Fruit fly (Drosophila melanogaster) whole organism, embryonic: ENCODE measurements around the gene His3.3A.

Experiments used
- CG10431 ChIP-seq: fragments of 200-800 bp; sonication (Bioruptor generic); optimal IDR thresholded peaks from 3 replicates; lab custom pipeline; 2018; ENCODE audit warnings: missing biosample characterization, mild to moderate bottlenecking, missing genetic modification characterization
- CG14050 ChIP-seq: fragments of 200-800 bp; sonication (Bioruptor generic); IDR thresholded peaks from 3 replicates; pipeline ENCODE4 v1.3.6; 2022; ENCODE audit warnings: missing biosample characterization, missing genetic modification characterization
- CG16779 ChIP-seq: fragments of 200-800 bp; sonication (Bioruptor generic); IDR thresholded peaks from 2 replicates; pipeline ENCODE4 v1.3.6; 2022; ENCODE audit warnings: missing biosample characterization, missing genetic modification characterization
- CG17568 ChIP-seq: fragments of 200-800 bp; sonication (Bioruptor generic); optimal IDR thresholded peaks from 2 replicates; lab custom pipeline; 2018; ENCODE audit warnings: missing biosample characterization, mild to moderate bottlenecking, missing genetic modification characterization, moderate library complexity
- CG18476 ChIP-seq: fragments of 200-800 bp; sonication (Bioruptor generic); optimal IDR thresholded peaks from 2 replicates; lab custom pipeline; 2016; ENCODE audit warnings: missing biosample characterization, mild to moderate bottlenecking, missing genetic modification characterization
- CG2712 ChIP-seq: fragments of 200-800 bp; optimal IDR thresholded peaks from 3 replicates; lab custom pipeline; 2019; ENCODE audit warnings: missing biosample characterization, mild to moderate bottlenecking, missing genetic modification characterization, moderate library complexity
- CG30403 ChIP-seq: fragments of 200-800 bp; sonication (Bioruptor generic); optimal IDR thresholded peaks from 3 replicates; lab custom pipeline; 2016; ENCODE audit warnings: missing biosample characterization, missing genetic modification characterization
- CG31224 ChIP-seq: fragments of 200-800 bp; sonication (Bioruptor generic); IDR thresholded peaks from 2 replicates; pipeline ENCODE4 v1.3.6; 2022; ENCODE audit warnings: missing biosample characterization, missing genetic modification characterization
- CG3163 ChIP-seq: fragments of 200-800 bp; sonication (Bioruptor generic); optimal IDR thresholded peaks from 3 replicates; lab custom pipeline; 2016; ENCODE audit warnings: missing biosample characterization, missing genetic modification characterization
- CG33557 ChIP-seq: fragments of 200-800 bp; sonication (Bioruptor generic); optimal IDR thresholded peaks from 2 replicates; lab custom pipeline; 2019; ENCODE audit warnings: missing biosample characterization, mild to moderate bottlenecking, missing genetic modification characterization, moderate library complexity
- CG3838 ChIP-seq: fragments of 200-800 bp; sonication (Bioruptor generic); optimal IDR thresholded peaks from 3 replicates; lab custom pipeline; 2016; ENCODE audit warnings: missing biosample characterization, missing genetic modification characterization
- CG42726 ChIP-seq: fragments of 200-800 bp; sonication (Bioruptor generic); IDR thresholded peaks from 2 replicates; pipeline ENCODE4 v1.3.6; 2022; ENCODE audit warnings: missing biosample characterization, missing genetic modification characterization; ENCODE audit not compliant: partially characterized antibody
- CG4820 ChIP-seq: fragments of 200-800 bp; sonication (Bioruptor generic); optimal IDR thresholded peaks from 3 replicates; lab custom pipeline; 2016; ENCODE audit warnings: missing biosample characterization, missing genetic modification characterization
- CG6254 ChIP-seq: fragments of 200-800 bp; sonication (Bioruptor generic); optimal IDR thresholded peaks from 3 replicates; lab custom pipeline; 2017; ENCODE audit warnings: mild to moderate bottlenecking, missing biosample characterization, missing genetic modification reagents, missing genetic modification characterization
- CG7839 ChIP-seq: fragments of 200-800 bp; sonication (Bioruptor generic); optimal IDR thresholded peaks from 3 replicates; lab custom pipeline; 2018; ENCODE audit warnings: missing biosample characterization, mild to moderate bottlenecking, missing genetic modification characterization, moderate library complexity
- CG9215 ChIP-seq: fragments of 200-800 bp; sonication (Bioruptor generic); IDR thresholded peaks from 2 replicates; pipeline ENCODE4 v1.3.6; 2022; ENCODE audit warnings: missing biosample characterization, missing genetic modification characterization
- CG9437 ChIP-seq: fragments of 200-800 bp; sonication (Bioruptor generic); optimal IDR thresholded peaks from 2 replicates; lab custom pipeline; 2018; ENCODE audit warnings: missing biosample characterization, mild to moderate bottlenecking, missing genetic modification characterization
- CG9876 ChIP-seq: fragments of 200-800 bp; sonication (Bioruptor generic); optimal IDR thresholded peaks from 2 replicates; lab custom pipeline; 2016; ENCODE audit warnings: missing biosample characterization, missing genetic modification characterization
- Hsf ChIP-seq: fragments of 200-800 bp; sonication (Bioruptor generic); optimal IDR thresholded peaks from 3 replicates; lab custom pipeline; 2016; ENCODE audit warnings: missing biosample characterization, missing genetic modification characterization
- Lpt ChIP-seq: fragments of >200 bp; optimal IDR thresholded peaks from 2 replicates; lab custom pipeline; 2018; ENCODE audit warnings: missing biosample characterization, missing genetic modification characterization
- Max ChIP-seq: fragments of 200-800 bp; sonication (Bioruptor generic); optimal IDR thresholded peaks from 2 replicates; lab custom pipeline; 2016; ENCODE audit warnings: missing biosample characterization, mild to moderate bottlenecking, missing genetic modification characterization
- Mes4 ChIP-seq: fragments of 200-800 bp; sonication (Bioruptor generic); optimal IDR thresholded peaks from 2 replicates; lab custom pipeline; 2016; ENCODE audit warnings: missing biosample characterization, missing genetic modification characterization
- NfI ChIP-seq: fragments of 200-800 bp; sonication (Bioruptor generic); optimal IDR thresholded peaks from 3 replicates; lab custom pipeline; 2018; ENCODE audit warnings: missing biosample characterization, mild to moderate bottlenecking, missing genetic modification characterization, moderate library complexity
- PHDP ChIP-seq: fragments of 200-800 bp; sonication (Bioruptor generic); optimal IDR thresholded peaks from 3 replicates; lab custom pipeline; 2018; ENCODE audit warnings: missing biosample characterization, mild to moderate bottlenecking, missing genetic modification characterization, moderate library complexity
- Ravus ChIP-seq: fragments of 200-800 bp; sonication (Bioruptor generic); IDR thresholded peaks from 2 replicates; pipeline ENCODE4 v1.3.6; 2022; ENCODE audit warnings: missing biosample characterization, missing genetic modification characterization
- Stat92E ChIP-seq, 3 experiments: fragments of >200 bp in 2 of 3; fragments of 200-800 bp in 1 of 3; sonication (Bioruptor generic) in 1 of 3; optimal IDR thresholded peaks; 2 replicates each; lab custom pipeline; 2017 to 2019; ENCODE audit warnings: missing biosample characterization in 3 of 3, missing genetic modification characterization in 3 of 3, mild to moderate bottlenecking in 1 of 3, moderate library complexity in 1 of 3
- Trl ChIP-seq, 3 experiments: fragments of >200 bp in 2 of 3; fragments of 200-800 bp in 1 of 3; sonication (Bioruptor generic) in 1 of 3; optimal IDR thresholded peaks; 2 replicates in 1 of 3; 3 replicates in 2 of 3; lab custom pipeline; 2016 to 2017; ENCODE audit warnings: missing biosample characterization in 1 of 3, missing genetic modification characterization in 1 of 3
- YL-1 ChIP-seq: fragments of 200-800 bp; sonication (Bioruptor generic); optimal IDR thresholded peaks from 3 replicates; lab custom pipeline; 2017; ENCODE audit warnings: missing biosample characterization, mild to moderate bottlenecking, missing genetic modification characterization
- bab2 ChIP-seq: fragments of 200-800 bp; sonication (Bioruptor generic); optimal IDR thresholded peaks from 2 replicates; lab custom pipeline; 2016; ENCODE audit warnings: missing biosample characterization, missing genetic modification characterization
- dati ChIP-seq: fragments of 200-800 bp; sonication (Bioruptor generic); IDR thresholded peaks from 2 replicates; pipeline ENCODE4 v1.3.6; 2022; ENCODE audit warnings: missing biosample characterization, missing genetic modification characterization
- exex ChIP-seq: fragments of 200-800 bp; sonication (Bioruptor generic); optimal IDR thresholded peaks from 4 replicates; lab custom pipeline; 2018; ENCODE audit warnings: missing biosample characterization, mild to moderate bottlenecking, missing genetic modification characterization, moderate library complexity
- ham ChIP-seq: fragments of 200-800 bp; sonication (Bioruptor generic); IDR thresholded peaks from 2 replicates; pipeline ENCODE4 v1.3.6; 2022; ENCODE audit warnings: missing biosample characterization, missing genetic modification characterization
- jigr1 ChIP-seq: fragments of 200-800 bp; sonication (Bioruptor generic); IDR thresholded peaks from 3 replicates; pipeline ENCODE4 v1.3.6; 2022; ENCODE audit warnings: missing biosample characterization, missing genetic modification characterization
- ken ChIP-seq: fragments of 200-800 bp; sonication (Bioruptor generic); IDR thresholded peaks from 3 replicates; pipeline ENCODE4 v1.3.6; 2022; ENCODE audit warnings: missing biosample characterization, missing genetic modification characterization
- mirr ChIP-seq: fragments of 200-800 bp; sonication (Bioruptor generic); optimal IDR thresholded peaks from 3 replicates; lab custom pipeline; 2018; ENCODE audit warnings: missing biosample characterization, mild to moderate bottlenecking, missing genetic modification characterization
- mld ChIP-seq: fragments of 200-800 bp; sonication (Bioruptor generic); IDR thresholded peaks from 3 replicates; pipeline ENCODE4 v1.3.6; 2022; ENCODE audit warnings: missing biosample characterization, missing genetic modification characterization; ENCODE audit not compliant: partially characterized antibody
- nerfin-2 ChIP-seq: fragments of 200-800 bp; sonication (Bioruptor generic); IDR thresholded peaks from 2 replicates; pipeline ENCODE4 v1.3.6; 2022; ENCODE audit warnings: missing biosample characterization, missing genetic modification characterization; ENCODE audit not compliant: partially characterized antibody
- otp ChIP-seq: fragments of 200-800 bp; sonication (Bioruptor generic); IDR thresholded peaks from 3 replicates; pipeline ENCODE4, ENCODE4 v1.3.6; 2022; ENCODE audit warnings: missing biosample characterization, missing genetic modification characterization
- pan ChIP-seq, 4 experiments: fragments of >200 bp in 3 of 4; fragments of 200-800 bp in 1 of 4; sonication (Bioruptor generic) in 1 of 4; optimal IDR thresholded peaks in 3 of 4; IDR thresholded peaks in 1 of 4; 2 replicates each; pipeline versions ENCODE4 v1.3.6 to Lab custom; 2017 to 2022; ENCODE audit warnings: missing biosample characterization in 2 of 4, missing genetic modification characterization in 2 of 4, mixed read lengths in 1 of 4
- pb ChIP-seq: fragments of 200-800 bp; sonication (Bioruptor generic); optimal IDR thresholded peaks from 3 replicates; lab custom pipeline; 2016; ENCODE audit warnings: missing biosample characterization, missing genetic modification characterization
- pho ChIP-seq: fragments of 200-800 bp; sonication (Bioruptor generic); optimal IDR thresholded peaks from 2 replicates; lab custom pipeline; 2016; ENCODE audit warnings: missing biosample characterization, missing genetic modification characterization
- pros ChIP-seq: fragments of 200-800 bp; sonication (Bioruptor generic); optimal IDR thresholded peaks from 3 replicates; lab custom pipeline; 2019; ENCODE audit warnings: missing biosample characterization, mild to moderate bottlenecking, missing genetic modification characterization, moderate library complexity
- pum ChIP-seq: fragments of 200-800 bp; sonication (Bioruptor generic); optimal IDR thresholded peaks from 2 replicates; lab custom pipeline; 2016; ENCODE audit warnings: missing biosample characterization, missing genetic modification characterization
- shn ChIP-seq: fragments of 200-800 bp; sonication (Bioruptor generic); optimal IDR thresholded peaks from 3 replicates; lab custom pipeline; 2016; ENCODE audit warnings: missing biosample characterization, missing genetic modification characterization
- ssp ChIP-seq: fragments of 200-800 bp; sonication (Bioruptor generic); IDR thresholded peaks from 2 replicates; pipeline ENCODE4 v1.3.6; 2022; ENCODE audit warnings: missing biosample characterization, missing genetic modification characterization
- tap ChIP-seq: fragments of 200-800 bp; optimal IDR thresholded peaks from 3 replicates; lab custom pipeline; 2019; ENCODE audit warnings: missing biosample characterization, mild to moderate bottlenecking, missing genetic modification characterization, moderate library complexity
- trem ChIP-seq: fragments of 200-800 bp; optimal IDR thresholded peaks from 3 replicates; lab custom pipeline; 2019; ENCODE audit warnings: missing biosample characterization, mild to moderate bottlenecking, missing genetic modification characterization, moderate library complexity
- yki ChIP-seq: fragments of >200 bp; optimal IDR thresholded peaks from 3 replicates; lab custom pipeline; 2018
- z ChIP-seq: fragments of 200-800 bp; sonication (Bioruptor generic); IDR thresholded peaks from 3 replicates; pipeline ENCODE4 v1.3.6; 2022; ENCODE audit warnings: missing biosample characterization, missing genetic modification characterization

Gene His3.3A

DNA sequence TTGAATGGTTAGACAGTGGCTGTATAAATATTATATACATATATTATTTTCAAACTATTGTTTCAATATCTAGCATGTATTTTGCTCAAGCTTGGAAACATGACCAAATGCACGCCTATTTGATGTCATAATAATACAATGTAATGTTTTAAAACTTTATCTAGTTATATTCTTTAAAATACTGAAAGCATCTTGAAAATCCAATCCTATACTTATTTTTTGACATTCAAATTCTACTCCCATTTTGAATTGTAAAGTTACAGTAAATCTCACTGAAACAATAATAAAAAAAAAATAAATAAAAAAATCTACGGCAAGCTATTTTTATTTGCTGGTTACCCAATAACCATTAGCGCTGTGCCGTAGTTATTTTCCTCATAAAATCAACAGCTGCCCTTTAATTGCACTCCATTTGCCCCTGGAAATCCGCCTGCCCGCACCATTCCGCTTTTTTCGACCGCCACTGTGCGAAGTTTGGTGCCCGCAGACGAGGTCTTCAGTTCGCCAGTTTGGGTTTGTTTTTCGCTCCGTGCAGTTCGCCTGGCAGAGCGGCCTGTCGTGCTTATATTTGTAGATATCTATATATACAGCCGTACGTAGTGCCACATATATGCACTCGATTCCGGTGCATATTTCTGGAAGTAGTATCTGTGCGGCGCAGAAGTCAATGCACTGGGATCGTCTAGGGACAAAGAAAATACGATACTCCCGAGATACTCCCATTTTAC lies 9.8 kb upstream of the His3.3A start (continued):
- TF ChIP-seq mld (GFP tag; lab: Robert Waterston, UW) (no peak), CG33557 (no peak), Ravus (GFP tag; lab: Robert Waterston, UW) (no peak), tap (tag; lab: Kevin White, UChicago) (peak; percentile 23), otp (GFP tag; lab: Robert Waterston, UW) (no peak), CG9876 (peak; percentile 10), CG2712 (tag; lab: Kevin White, UChicago) (peak; percentile 58), CG9437 (GFP tag; lab: Kevin White, UChicago) (peak; percentile 74), PHDP (tag; lab: Kevin White, UChicago) (peak; percentile 46), pho (GFP tag; lab: Kevin White, UChicago) (no peak), CG17568 (GFP tag; lab: Kevin White, UChicago) (no peak), jigr1 (GFP tag; lab: Robert Waterston, UW) (no peak), pb (GFP tag; lab: Kevin White, UChicago) (no peak), CG31224 (GFP tag; lab: Robert Waterston, UW) (peak; percentile 18; the same call in 1 of the 2 replicates), CG14050 (GFP tag; lab: Robert Waterston, UW) (peak; percentile 30; the same call in 2 of the 3 replicates), CG30403 (GFP tag; lab: Kevin White, UChicago) (peak; percentile 56), bab2 (GFP tag; lab: Kevin White, UChicago) (no peak), CG4820 (GFP tag; lab: Kevin White, UChicago) (peak; percentile 10), CG3838 (no peak), Stat92E (GFP tag; optimal IDR thresholded peaks at IDR 0.05; lab: Kevin White, UChicago) (no peak), CG42726 (GFP tag; lab: Robert Waterston, UW) (no peak), nerfin-2 (GFP tag; lab: Robert Waterston, UW) (no peak), pum (GFP tag; lab: Kevin White, UChicago) (peak; percentile 42), CG7839 (peak; percentile 61), pan (optimal IDR thresholded peaks at IDR 0.05; lab: Kevin White, UChicago) (no peak), pan (GFP tag; optimal IDR thresholded peaks at IDR 0.05 in 1 of 2, IDR thresholded peaks at IDR 0.05 in 1 of 2) (peak in 1 of 2 experiments; percentile 47), CG3163 (GFP tag; lab: Kevin White, UChicago) (no peak), Hsf (peak; percentile 27), CG9215 (GFP tag; lab: Robert Waterston, UW) (no peak), CG16779 (GFP tag; lab: Robert Waterston, UW) (peak; percentile 62), ken (GFP tag; lab: Robert Waterston, UW) (peak; percentile 60; the same call in 2 of the 3 replicates), NfI (peak; percentile 19), trem (tag; lab: Kevin White, UChicago) (peak; percentile 11), shn (GFP tag; lab: Kevin White, UChicago) (peak; percentile 33), Trl (optimal IDR thresholded peaks at IDR 0.05; lab: Kevin White, UChicago) (no peak), Trl (GFP tag; optimal IDR thresholded peaks at IDR 0.05; lab: Kevin White, UChicago) (no peak), CG6254 (GFP tag; lab: Kevin White, UChicago) (peak; percentile 30), YL-1 (GFP tag; lab: Kevin White, UChicago) (no peak), mirr (GFP tag; lab: Kevin White, UChicago) (peak; percentile 25), Max (GFP tag; lab: Kevin White, UChicago) (peak; percentile 42), Mes4 (GFP tag; lab: Kevin White, UChicago) (no peak), CG18476 (GFP tag; lab: Kevin White, UChicago) (peak; percentile 23), pros (GFP tag; lab: Kevin White, UChicago) (no peak), ssp (GFP tag; lab: Robert Waterston, UW) (no peak), dati (GFP tag; lab: Robert Waterston, UW) (no peak), ham (no peak; the same call in 1 of the 2 replicates), yki (lab: Kevin White, UChicago) (no peak), z (no peak), exex (tag; lab: Kevin White, UChicago) (no peak), Lpt (GFP tag; lab: Kevin White, UChicago) (no peak), CG10431 (GFP tag; lab: Kevin White, UChicago) (peak; percentile 8)
